Worm (Caenorhabditis elegans) whole organism, L3 larva: ENCODE data around the gene R03G5.6.

Source experiments
- ZK546.5 ChIP-seq: sonication (generic microtip); optimal IDR thresholded peaks from 2 replicates; lab custom pipeline; 2017; ENCODE audit warnings: missing biosample characterization, missing genetic modification characterization
- aly-2 ChIP-seq: fragments of 150-350 bp; optimal IDR thresholded peaks from 2 replicates; lab custom pipeline; 2014; ENCODE audit warnings: missing biosample characterization, missing genetic modification characterization
- ama-1 ChIP-seq: fragments of 150-350 bp; optimal IDR thresholded peaks from 2 replicates; lab custom pipeline; 2018
- ceh-82 ChIP-seq: fragments of 150-350 bp; optimal IDR thresholded peaks from 2 replicates; lab custom pipeline; 2014; ENCODE audit warnings: missing biosample characterization, missing genetic modification characterization
- nfya-1 ChIP-seq: sonication (generic microtip); optimal IDR thresholded peaks from 2 replicates; lab custom pipeline; 2017; ENCODE audit warnings: missing genetic modification characterization, mild to moderate bottlenecking, missing compliant biosample characterization, antibody characterized with exemption, moderate library complexity; ENCODE audit not compliant: insufficient read depth
- nhr-11 ChIP-seq: fragments of 150-350 bp; optimal IDR thresholded peaks from 2 replicates; lab custom pipeline; 2014; ENCODE audit warnings: missing biosample characterization, missing genetic modification characterization
- nhr-12 ChIP-seq: fragments of 150-350 bp; optimal IDR thresholded peaks from 2 replicates; lab custom pipeline; 2014; ENCODE audit warnings: missing biosample characterization, missing genetic modification characterization
- nhr-23 ChIP-seq: fragments of 150-350 bp; optimal IDR thresholded peaks from 2 replicates; lab custom pipeline; 2014; ENCODE audit warnings: missing biosample characterization, missing genetic modification reagents, missing genetic modification characterization
- nhr-237 ChIP-seq: fragments of 150-350 bp; optimal IDR thresholded peaks from 2 replicates; lab custom pipeline; 2014; ENCODE audit warnings: missing biosample characterization, missing genetic modification characterization
- nhr-25 ChIP-seq: sonication (generic microtip); optimal IDR thresholded peaks from 2 replicates; lab custom pipeline; 2017; ENCODE audit warnings: missing biosample characterization, missing genetic modification characterization
- nhr-43 ChIP-seq: sonication (generic microtip); optimal IDR thresholded peaks from 2 replicates; lab custom pipeline; 2016; ENCODE audit warnings: mild to moderate bottlenecking, missing genetic modification characterization, missing compliant biosample characterization; ENCODE audit not compliant: poor library complexity, severe bottlenecking
- nhr-77 ChIP-seq: fragments of 150-350 bp; optimal IDR thresholded peaks from 2 replicates; lab custom pipeline; 2014; ENCODE audit warnings: missing biosample characterization, missing genetic modification characterization

DNA sequence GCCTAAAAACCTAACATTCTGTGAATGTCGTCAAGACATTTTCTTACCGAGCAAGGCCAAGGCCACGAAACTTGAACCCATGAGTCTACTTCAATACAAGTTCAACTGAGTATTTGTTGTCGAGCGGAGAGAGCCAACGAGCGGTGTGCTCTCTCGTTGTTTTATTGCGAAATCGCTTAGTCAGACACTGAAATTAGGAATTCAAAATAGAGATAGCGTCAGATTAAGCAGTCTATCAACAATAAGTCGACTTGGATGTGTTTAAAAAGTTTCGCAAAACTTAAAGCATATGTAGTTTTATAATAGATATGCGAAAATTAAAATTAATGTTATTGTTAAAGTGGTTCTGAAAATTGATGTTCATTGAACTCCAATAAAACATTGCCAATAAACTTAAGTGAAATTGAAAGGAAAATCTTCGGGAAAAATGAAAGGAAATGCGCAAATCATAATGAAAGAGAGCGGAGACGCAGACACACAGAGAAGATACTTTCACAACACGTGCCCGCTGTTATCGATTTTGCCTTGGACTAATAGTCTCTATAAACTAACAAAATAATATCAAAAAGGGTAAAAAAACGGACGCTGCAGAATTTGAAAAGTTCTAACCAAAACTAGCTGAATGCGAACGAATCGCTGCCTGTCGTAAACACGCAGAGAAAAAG is 23.2 kb downstream of the R03G5.6 start, which contains the start of gene ZK154.6:
- peak; percentile 55 for TF ChIP-seq nhr-25 (tag; lab: Kevin White, UChicago)
- TF ChIP-seq aly-2, result no peak
- no peak for TF ChIP-seq nhr-11 (tag; lab: Kevin White, UChicago)
- no peak for TF ChIP-seq ceh-82 (tag; lab: Kevin White, UChicago)
- no peak for TF ChIP-seq nhr-77
- TF ChIP-seq nhr-43, result no peak
- no peak for TF ChIP-seq nhr-12 (tag; lab: Kevin White, UChicago)
- no peak for TF ChIP-seq ZK546.5 (tag; lab: Kevin White, UChicago)
- peak; percentile 21 for TF ChIP-seq nhr-23 (tag; lab: Kevin White, UChicago)
- TF ChIP-seq nfya-1 (tag; lab: Kevin White, UChicago), result peak; percentile 46
- no peak for TF ChIP-seq ama-1 (lab: Kevin White, UChicago)
- no peak for TF ChIP-seq nhr-237 (tag; lab: Kevin White, UChicago)
